Fruit fly (Drosophila melanogaster): ENCODE measurements around the gene pie.

Gene pie

DNA sequence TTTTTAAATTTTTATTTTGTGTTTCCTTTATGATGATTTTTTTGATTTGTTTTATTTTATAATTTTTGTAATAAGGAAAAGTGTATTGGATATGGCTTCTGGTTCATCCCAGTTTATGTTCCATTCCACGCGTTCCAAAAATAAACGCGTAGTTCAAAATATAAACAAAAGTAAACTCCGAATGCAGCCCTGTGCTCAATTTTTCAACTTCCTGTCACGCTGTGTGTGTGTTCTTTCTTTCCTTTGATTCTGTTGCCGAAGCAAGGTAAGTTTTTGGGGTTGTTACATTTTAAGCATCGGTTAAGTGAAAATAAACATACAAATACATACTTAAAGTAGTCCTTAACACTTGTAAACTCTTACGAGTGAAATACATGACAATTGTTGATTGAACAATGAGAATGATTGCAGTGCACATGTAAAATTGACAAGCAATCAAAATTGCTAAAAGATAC, 14.4 kb downstream of the pie start, which contains the start of the genes Ip259 and RpS27A (continued):
- TF ChIP-seq nmo (GFP tag; optimal IDR thresholded peaks at IDR 0.05), result peak; percentile 81
- no peak for TF ChIP-seq Kr (GFP tag; optimal IDR thresholded peaks at IDR 0.05)
- TF ChIP-seq Rx (GFP tag; IDR thresholded peaks at IDR 0.05), result no peak; the same call in 1 of the 2 replicates
- no peak for TF ChIP-seq run (tag; optimal IDR thresholded peaks at IDR 0.05)
- peak; percentile 69 for TF ChIP-seq CG30431 (GFP tag; optimal IDR thresholded peaks at IDR 0.05)
- peak; percentile 56 for TF ChIP-seq luna (GFP tag; optimal IDR thresholded peaks at IDR 0.05)
- no peak for TF ChIP-seq Sox102F (GFP tag; optimal IDR thresholded peaks at IDR 0.05)
- TF ChIP-seq CG10543 (GFP tag; optimal IDR thresholded peaks at IDR 0.05), result peak; percentile 67
- peak; percentile 53 for TF ChIP-seq CG8388 (GFP tag; optimal IDR thresholded peaks at IDR 0.05)
- peak; percentile 47; the same call in 2 of the 3 replicates for TF ChIP-seq B-H1 (GFP tag; IDR thresholded peaks at IDR 0.05)
- TF ChIP-seq Camta (GFP tag; optimal IDR thresholded peaks at IDR 0.05), result peak; percentile 81
- no peak for TF ChIP-seq aop (GFP tag; IDR thresholded peaks at IDR 0.05)
- peak; percentile 61 for TF ChIP-seq gro (GFP tag; optimal IDR thresholded peaks at IDR 0.05)
- peak; percentile 40 for TF ChIP-seq BEAF-32 (GFP tag; optimal IDR thresholded peaks at IDR 0.05)
- TF ChIP-seq cwo (GFP tag; optimal IDR thresholded peaks at IDR 0.05), result no peak
- peak; percentile 57; the same call in 1 of the 2 replicates for TF ChIP-seq CG14441 (GFP tag; IDR thresholded peaks at IDR 0.05)
- no peak for TF ChIP-seq CG4282 (GFP tag; optimal IDR thresholded peaks at IDR 0.05)
- TF ChIP-seq Meics (GFP tag; optimal IDR thresholded peaks at IDR 0.05), result peak; percentile 91
- peak; percentile 7 for TF ChIP-seq CG5245 (GFP tag; optimal IDR thresholded peaks at IDR 0.05)
- peak; percentile 41 for TF ChIP-seq CG17186 (GFP tag; optimal IDR thresholded peaks at IDR 0.05)
- no peak for TF ChIP-seq ERR (GFP tag; optimal IDR thresholded peaks at IDR 0.05)
- TF ChIP-seq rib (GFP tag; IDR thresholded peaks at IDR 0.05), result 0 out of 2 replicates have a peak, but pooled peaks have one; percentile 59
- no peak for TF ChIP-seq Poxn (GFP tag; IDR thresholded peaks at IDR 0.05)
- TF ChIP-seq CG2199 (GFP tag; IDR thresholded peaks at IDR 0.05), result no peak
- TF ChIP-seq CG3838 (GFP tag; optimal IDR thresholded peaks at IDR 0.05), result no peak
- TF ChIP-seq CG8478 (optimal IDR thresholded peaks at IDR 0.05), result no peak
- no peak for TF ChIP-seq Doc2 (GFP tag; IDR thresholded peaks at IDR 0.05)
- no peak for TF ChIP-seq CG7556 (GFP tag; optimal IDR thresholded peaks at IDR 0.05)
- peak; percentile 100 for TF ChIP-seq MESR4 (GFP tag; optimal IDR thresholded peaks at IDR 0.05)
- peak; percentile 1 for TF ChIP-seq bab2 (GFP tag; optimal IDR thresholded peaks at IDR 0.05)
- TF ChIP-seq klu (GFP tag; IDR thresholded peaks at IDR 0.05), result no peak
- peak; percentile 69 for TF ChIP-seq CG7928 (GFP tag; optimal IDR thresholded peaks at IDR 0.05)
- peak; percentile 45 for TF ChIP-seq CG4820 (GFP tag; optimal IDR thresholded peaks at IDR 0.05)
- peak; percentile 86; the same call in 1 of the 2 replicates for TF ChIP-seq chm (GFP tag; IDR thresholded peaks at IDR 0.05)
- peak; percentile 82 for TF ChIP-seq CG13624 (GFP tag; optimal IDR thresholded peaks at IDR 0.05)
- peak; percentile 92 for TF ChIP-seq ci (GFP tag; IDR thresholded peaks at IDR 0.05)
- peak in 1 of 2 experiments; percentile 62 for TF ChIP-seq insv (GFP tag; optimal IDR thresholded peaks at IDR 0.05)
- TF ChIP-seq CG18011 (GFP tag; optimal IDR thresholded peaks at IDR 0.05), result peak; percentile 55
- TF ChIP-seq psq (GFP tag; optimal IDR thresholded peaks at IDR 0.05), result peak; percentile 27
- TF ChIP-seq Neu2 (GFP tag; optimal IDR thresholded peaks at IDR 0.05; ENCODE audit: borderline replicate concordance), result no peak
- peak; percentile 75 for TF ChIP-seq onecut (GFP tag; IDR thresholded peaks at IDR 0.05)
- peak; percentile 83; the same call in 2 of the 3 replicates for TF ChIP-seq CG34422 (GFP tag; IDR thresholded peaks at IDR 0.05)
- peak; percentile 66 for TF ChIP-seq Atf6 (GFP tag; IDR thresholded peaks at IDR 0.05)
- TF ChIP-seq Ssrp (tag; optimal IDR thresholded peaks at IDR 0.05), result peak; percentile 52
- no peak for TF ChIP-seq ab (GFP tag; optimal IDR thresholded peaks at IDR 0.05)
- TF ChIP-seq CG4854 (GFP tag; optimal IDR thresholded peaks at IDR 0.05), result peak; percentile 57
- no peak for TF ChIP-seq dimm (GFP tag; IDR thresholded peaks at IDR 0.05)
- peak; percentile 58 for TF ChIP-seq CG12942 (GFP tag; optimal IDR thresholded peaks at IDR 0.05)
- TF ChIP-seq CG1602 (GFP tag; optimal IDR thresholded peaks at IDR 0.05), result peak; percentile 24
- TF ChIP-seq CG12659 (GFP tag; optimal IDR thresholded peaks at IDR 0.05), result peak; percentile 90
- peak; percentile 30; the same call in 1 of the 2 replicates for TF ChIP-seq CG42726 (GFP tag; IDR thresholded peaks at IDR 0.05; ENCODE audit: partially characterized antibody)
- TF ChIP-seq CG9932 (GFP tag; IDR thresholded peaks at IDR 0.05), result no peak
